Fruit fly (Drosophila melanogaster): ENCODE measurements around the gene CG13887.

Gene CG13887

dm6 chr3L:871713-872112, 34.1 kb downstream of the CG13887 start, which contains the start of gene Usp10 (continued):
- no peak for TF ChIP-seq exex (tag; optimal IDR thresholded peaks at IDR 0.05)
- TF ChIP-seq sim (GFP tag; IDR thresholded peaks at IDR 0.05), result no peak
- TF ChIP-seq CG17612 (GFP tag; IDR thresholded peaks at IDR 0.05), result no peak
- no peak for TF ChIP-seq en (GFP tag; optimal IDR thresholded peaks at IDR 0.05)
- no peak for TF ChIP-seq CG2129 (GFP tag; IDR thresholded peaks at IDR 0.05; ENCODE audit: partially characterized antibody)
- no peak for TF ChIP-seq CG2875 (GFP tag; optimal IDR thresholded peaks at IDR 0.05)
- TF ChIP-seq CG15601 (tag; optimal IDR thresholded peaks at IDR 0.05), result no peak
- TF ChIP-seq odd (GFP tag; optimal IDR thresholded peaks at IDR 0.05), result no peak
- TF ChIP-seq sd (tag; optimal IDR thresholded peaks at IDR 0.05), result no peak
- TF ChIP-seq hkb (optimal IDR thresholded peaks at IDR 0.05), result no peak
- TF ChIP-seq hkb (GFP tag; IDR thresholded peaks at IDR 0.05), result no peak
- TF ChIP-seq Abd-B (GFP tag; optimal IDR thresholded peaks at IDR 0.05), result no peak
- no peak for TF ChIP-seq bowl (GFP tag; IDR thresholded peaks at IDR 0.05)
- TF ChIP-seq gsb (GFP tag; IDR thresholded peaks at IDR 0.05), result no peak
- peak; percentile 69 for TF ChIP-seq ftz-f1 (GFP tag; optimal IDR thresholded peaks at IDR 0.05)
- no peak for TF ChIP-seq unpg (GFP tag; optimal IDR thresholded peaks at IDR 0.05)
- TF ChIP-seq CG3065 (GFP tag; optimal IDR thresholded peaks at IDR 0.05), result no peak
- peak; percentile 71 for TF ChIP-seq HmgZ (tag; optimal IDR thresholded peaks at IDR 0.05)
- TF ChIP-seq oc (tag; optimal IDR thresholded peaks at IDR 0.05), result no peak
- TF ChIP-seq CTCF (GFP tag; optimal IDR thresholded peaks at IDR 0.05), result peak; percentile 30
- TF ChIP-seq HLHmδ (GFP tag; optimal IDR thresholded peaks at IDR 0.05), result no peak
- TF ChIP-seq sens-2 (GFP tag; IDR thresholded peaks at IDR 0.05), result no peak
- TF ChIP-seq Fer1 (GFP tag; optimal IDR thresholded peaks at IDR 0.05), result no peak
- TF ChIP-seq CG4424 (GFP tag; optimal IDR thresholded peaks at IDR 0.05), result no peak
- TF ChIP-seq CG17912 (GFP tag; optimal IDR thresholded peaks at IDR 0.05), result no peak
- TF ChIP-seq otp (GFP tag; IDR thresholded peaks at IDR 0.05), result no peak
- no peak for TF ChIP-seq CG11093 (GFP tag; IDR thresholded peaks at IDR 0.05)
- no peak for TF ChIP-seq CG17328 (GFP tag; IDR thresholded peaks at IDR 0.05)
- TF ChIP-seq eve (GFP tag; optimal IDR thresholded peaks at IDR 0.05), result no peak
- no peak for TF ChIP-seq CG13123 (GFP tag; optimal IDR thresholded peaks at IDR 0.05)
- no peak for TF ChIP-seq CG30020 (tag; optimal IDR thresholded peaks at IDR 0.05)
- no peak for TF ChIP-seq Blimp-1 (GFP tag; optimal IDR thresholded peaks at IDR 0.05)
- no peak for TF ChIP-seq CG11247 (GFP tag; IDR thresholded peaks at IDR 0.05)
- TF ChIP-seq Adf1 (GFP tag; IDR thresholded peaks at IDR 0.05), result no peak
- peak; percentile 33 for TF ChIP-seq CG7987 (GFP tag; optimal IDR thresholded peaks at IDR 0.05)
- no peak for TF ChIP-seq tx (GFP tag; optimal IDR thresholded peaks at IDR 0.05)
- TF ChIP-seq sc (optimal IDR thresholded peaks at IDR 0.05), result no peak
- no peak for TF ChIP-seq sc (GFP tag; optimal IDR thresholded peaks at IDR 0.05)
- TF ChIP-seq Atf-2 (GFP tag; optimal IDR thresholded peaks at IDR 0.05), result no peak
- peak; percentile 73 for TF ChIP-seq CG7963 (GFP tag; IDR thresholded peaks at IDR 0.05; ENCODE audit: partially characterized antibody)
- TF ChIP-seq mirr (GFP tag; optimal IDR thresholded peaks at IDR 0.05), result no peak
- no peak for TF ChIP-seq CG14667 (GFP tag; IDR thresholded peaks at IDR 0.05)
- TF ChIP-seq pfk (GFP tag; optimal IDR thresholded peaks at IDR 0.05), result no peak
- no peak for TF ChIP-seq CG10321 (GFP tag; IDR thresholded peaks at IDR 0.05)
- TF ChIP-seq CG2116 (GFP tag; optimal IDR thresholded peaks at IDR 0.05), result peak; percentile 88
- no peak for TF ChIP-seq D19B (GFP tag; optimal IDR thresholded peaks at IDR 0.05)
- no peak for TF ChIP-seq Meics (GFP tag; optimal IDR thresholded peaks at IDR 0.05)
- no peak for TF ChIP-seq crc (GFP tag; optimal IDR thresholded peaks at IDR 0.05)
- no peak for TF ChIP-seq sisA (GFP tag; IDR thresholded peaks at IDR 0.05)
- TF ChIP-seq Sox102F (GFP tag; optimal IDR thresholded peaks at IDR 0.05), result no peak
- TF ChIP-seq nau (GFP tag; optimal IDR thresholded peaks at IDR 0.05), result no peak
- no peak for TF ChIP-seq Oli (tag; optimal IDR thresholded peaks at IDR 0.05)
- no peak for TF ChIP-seq wek (GFP tag; optimal IDR thresholded peaks at IDR 0.05)
